Fruit fly (Drosophila melanogaster) whole organism: ENCODE data around the gene Gfat2.

Source experiments
- CG8478 ChIP-seq: fragments of >200 bp; optimal IDR thresholded peaks from 2 replicates; lab custom pipeline; 2018; ENCODE audit warnings: inconsistent platforms
- Dll ChIP-seq: fragments of >200 bp; optimal IDR thresholded peaks from 2 replicates; lab custom pipeline; 2017
- EcR ChIP-seq, 2 experiments: fragments of >200 bp; optimal IDR thresholded peaks; 2 replicates each; lab custom pipeline; 2017; ENCODE audit warnings: missing biosample characterization in 2 of 2, missing genetic modification characterization in 2 of 2, missing genetic modification reagents in 2 of 2
- pan ChIP-seq: fragments of >200 bp; optimal IDR thresholded peaks from 2 replicates; lab custom pipeline; 2017
- psq ChIP-seq: fragments of >200 bp; optimal IDR thresholded peaks from 2 replicates; lab custom pipeline; 2017
- usp ChIP-seq: fragments of >200 bp; optimal IDR thresholded peaks from 2 replicates; lab custom pipeline; 2017; ENCODE audit warnings: missing biosample characterization, missing genetic modification characterization, mixed read lengths

The Gfat2 gene

DNA sequence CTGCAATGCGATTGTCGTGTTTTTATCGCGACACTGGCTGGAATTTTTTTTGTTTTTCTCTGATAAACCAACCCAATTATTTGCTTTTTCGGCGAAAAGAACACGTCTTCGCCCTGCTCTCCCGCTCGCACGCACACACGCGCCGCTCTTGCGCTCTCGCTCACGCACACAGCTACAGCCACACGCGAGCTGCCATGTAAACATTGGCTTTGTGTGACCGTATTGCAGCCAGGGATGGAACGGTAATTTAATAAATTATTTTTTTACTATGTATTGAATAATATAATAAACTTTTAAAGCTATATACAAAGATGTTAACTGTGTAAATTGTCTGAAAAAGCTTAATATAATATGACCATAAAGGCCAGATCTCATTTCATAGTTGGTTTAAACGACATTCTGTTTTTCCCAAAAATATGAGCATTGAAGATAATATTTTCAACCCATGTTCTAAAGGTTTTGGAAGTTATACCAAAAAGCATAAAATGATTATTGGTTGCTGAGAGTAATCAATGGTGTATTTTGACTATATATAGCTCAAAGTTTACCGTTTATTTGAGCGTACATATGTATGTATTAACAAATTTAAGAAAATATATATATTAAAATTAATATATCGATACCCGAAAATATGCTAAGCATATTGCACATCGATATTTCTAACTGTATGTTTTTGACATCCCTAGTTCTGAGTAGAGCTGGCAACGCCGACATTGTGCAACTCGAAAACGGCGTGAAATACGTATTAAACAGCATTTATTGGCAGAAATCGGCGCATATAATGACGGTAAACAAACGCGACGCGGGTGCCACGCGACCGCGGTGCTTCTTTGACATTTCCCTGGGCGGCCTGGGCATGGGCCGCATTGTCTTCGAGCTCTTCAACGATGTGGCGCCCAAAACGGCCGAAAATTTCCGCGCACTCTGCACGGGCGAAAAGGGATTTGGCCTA is at the start of gene Gfat2, which contains the start of gene Moca-cyp:
Gene Gfat2 (minus strand): TSS at position 112 of the 952 bp plus-strand sequence.
Gene Moca-cyp (plus strand): TSS at position 681 of the 952 bp plus-strand sequence.
- peak; percentile 25 for TF ChIP-seq CG8478 (lab: Kevin White, UChicago)
- TF ChIP-seq psq, result no peak
- no peak for TF ChIP-seq EcR (GFP tag; optimal IDR thresholded peaks at IDR 0.05; lab: Kevin White, UChicago)
- TF ChIP-seq pan (lab: Kevin White, UChicago), result no peak
- TF ChIP-seq usp (GFP tag; lab: Kevin White, UChicago), result no peak
- TF ChIP-seq Dll (lab: Kevin White, UChicago), result peak; percentile 86

DNA sequence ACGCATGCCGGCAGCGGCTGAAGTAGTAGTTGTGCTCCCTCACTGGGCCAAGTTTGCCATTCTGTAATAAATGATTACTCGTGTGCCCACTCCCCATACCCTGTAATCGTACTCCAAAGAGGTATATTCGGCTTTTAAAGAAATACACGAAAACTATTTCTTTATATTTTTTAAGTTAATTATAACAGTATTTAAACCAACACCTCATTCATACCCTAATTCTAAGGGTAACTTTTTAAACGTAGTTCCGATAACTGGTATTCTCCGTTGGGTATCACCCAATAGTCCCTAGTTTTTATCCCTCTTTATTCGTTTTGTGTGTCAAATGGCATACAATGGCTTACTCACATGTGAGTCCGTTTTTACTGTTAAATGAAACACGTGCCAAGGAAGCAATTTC is 38.1 kb upstream of the Gfat2 start:
- TF ChIP-seq pan (lab: Kevin White, UChicago), result no peak
- TF ChIP-seq EcR (GFP tag; optimal IDR thresholded peaks at IDR 0.05; lab: Kevin White, UChicago), result no peak
- no peak for TF ChIP-seq usp (GFP tag; lab: Kevin White, UChicago)
- TF ChIP-seq psq, result no peak
- TF ChIP-seq Dll (lab: Kevin White, UChicago), result no peak
- no peak for TF ChIP-seq CG8478 (lab: Kevin White, UChicago)

DNA sequence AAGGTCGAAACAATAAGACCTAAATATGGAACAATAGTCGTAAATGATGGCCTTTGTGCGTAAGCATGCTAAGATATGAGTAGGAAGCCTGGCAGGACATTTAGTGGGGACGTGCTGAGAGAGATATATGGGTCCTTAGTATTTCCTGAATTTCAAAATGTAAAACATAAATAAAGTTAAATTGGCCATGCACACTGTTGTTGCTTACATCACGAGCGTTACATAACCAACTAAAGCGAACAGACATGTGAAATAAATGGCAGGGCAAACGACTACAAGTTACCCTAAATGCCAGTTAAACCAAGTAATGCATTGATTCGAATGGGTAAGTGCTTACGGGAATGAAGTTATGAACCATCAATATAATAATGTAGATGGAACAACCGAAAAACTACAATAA is 36.2 kb upstream of the Gfat2 start:
- TF ChIP-seq CG8478 (lab: Kevin White, UChicago) (no peak), psq (no peak), Dll (lab: Kevin White, UChicago) (no peak), pan (lab: Kevin White, UChicago) (no peak), usp (GFP tag; lab: Kevin White, UChicago) (no peak), EcR (GFP tag; optimal IDR thresholded peaks at IDR 0.05; lab: Kevin White, UChicago) (no peak)

DNA sequence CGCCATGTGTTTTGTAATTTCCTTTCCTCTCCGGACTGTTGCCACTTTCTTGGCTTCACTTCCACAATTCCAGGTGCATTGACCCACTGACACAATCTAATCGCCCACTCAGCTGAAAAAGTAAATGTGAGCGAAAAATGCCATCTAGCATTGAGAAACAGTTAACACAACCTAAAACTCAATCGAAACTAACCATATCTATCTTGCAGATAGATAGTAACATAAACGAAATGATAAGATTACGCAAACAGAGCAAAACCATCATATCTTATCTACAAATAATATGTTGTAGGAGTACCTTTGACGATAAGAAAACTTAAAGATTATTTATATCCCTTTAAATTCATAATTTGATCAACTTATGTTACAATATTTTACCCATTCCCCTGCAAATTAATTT is 20.0 kb upstream of the Gfat2 start:
- no peak for TF ChIP-seq EcR (GFP tag; optimal IDR thresholded peaks at IDR 0.05; lab: Kevin White, UChicago)
- no peak for TF ChIP-seq Dll (lab: Kevin White, UChicago)
- no peak for TF ChIP-seq pan (lab: Kevin White, UChicago)

DNA sequence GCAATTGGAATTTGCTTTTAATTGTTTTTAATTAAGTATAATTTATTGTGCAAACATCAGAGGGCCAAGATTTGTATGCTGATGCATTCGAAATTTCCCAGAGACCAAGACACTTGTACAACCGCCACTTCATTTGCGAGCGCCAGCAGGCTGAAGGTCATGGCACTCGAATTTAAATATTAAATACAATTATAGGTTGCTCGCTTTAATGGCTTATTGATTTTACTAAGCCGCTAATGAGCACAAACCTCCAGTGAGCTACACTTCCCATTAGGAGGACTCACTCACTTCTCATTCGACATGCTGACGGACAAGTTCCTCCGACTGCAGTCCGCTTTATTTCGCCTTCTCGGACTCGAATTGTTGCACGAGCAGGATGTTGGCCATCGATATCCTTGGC is 12.4 kb upstream of the Gfat2 start, which contains the start of gene Or98b:
Gene Or98b (plus strand): TSS at position 301 of the 400 bp plus-strand sequence.
- TF ChIP-seq CG8478 (lab: Kevin White, UChicago) (no peak), EcR (GFP tag; optimal IDR thresholded peaks at IDR 0.05; lab: Kevin White, UChicago) (no peak), psq (no peak), Dll (lab: Kevin White, UChicago) (no peak)

DNA sequence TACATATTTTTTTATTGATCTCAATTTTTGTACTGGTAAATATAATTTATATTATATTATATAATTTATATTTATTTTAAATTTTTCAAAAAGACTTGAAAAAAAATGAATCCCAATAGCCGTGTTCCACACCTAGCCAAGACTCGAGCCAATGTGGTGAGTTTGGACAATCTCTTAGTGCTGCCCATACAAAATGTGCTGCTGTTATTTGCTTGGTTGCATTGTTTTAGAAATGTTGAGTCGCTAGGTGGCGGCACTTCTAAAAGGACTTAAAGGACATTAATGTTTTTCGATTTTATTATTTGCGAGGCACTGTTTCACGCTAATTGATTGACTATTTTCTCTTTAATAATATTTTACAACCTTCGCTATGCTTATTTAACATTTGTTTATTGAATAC is 5.7 kb upstream of the Gfat2 start:
- TF ChIP-seq usp (GFP tag; lab: Kevin White, UChicago) (no peak), pan (lab: Kevin White, UChicago) (no peak), EcR (GFP tag; optimal IDR thresholded peaks at IDR 0.05; lab: Kevin White, UChicago) (no peak), Dll (lab: Kevin White, UChicago) (no peak), psq (no peak), CG8478 (lab: Kevin White, UChicago) (no peak)

DNA sequence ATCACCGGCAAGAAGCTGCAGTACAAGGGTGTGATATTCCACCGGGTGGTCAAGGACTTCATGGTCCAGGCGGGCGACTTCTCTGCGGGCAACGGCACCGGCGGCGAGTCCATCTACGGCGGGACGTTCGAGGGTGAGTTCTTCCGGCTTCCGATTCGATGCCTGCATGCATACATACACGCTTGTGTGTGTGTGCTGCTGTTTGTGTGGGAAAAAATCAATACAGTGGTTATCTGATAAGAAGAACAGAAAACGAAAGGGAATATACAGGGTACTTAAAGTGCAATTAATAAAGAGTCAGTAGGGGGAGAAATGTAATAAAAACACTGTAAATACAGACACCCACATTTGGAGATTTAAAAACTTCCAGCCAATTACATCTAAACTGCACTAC is 1.0 kb upstream of the Gfat2 start:
- TF ChIP-seq pan (lab: Kevin White, UChicago), result no peak
- no peak for TF ChIP-seq CG8478 (lab: Kevin White, UChicago)
- TF ChIP-seq psq, result no peak
- TF ChIP-seq usp (GFP tag; lab: Kevin White, UChicago), result no peak
- no peak for TF ChIP-seq EcR (GFP tag; optimal IDR thresholded peaks at IDR 0.05; lab: Kevin White, UChicago)
- TF ChIP-seq Dll (lab: Kevin White, UChicago), result no peak

DNA sequence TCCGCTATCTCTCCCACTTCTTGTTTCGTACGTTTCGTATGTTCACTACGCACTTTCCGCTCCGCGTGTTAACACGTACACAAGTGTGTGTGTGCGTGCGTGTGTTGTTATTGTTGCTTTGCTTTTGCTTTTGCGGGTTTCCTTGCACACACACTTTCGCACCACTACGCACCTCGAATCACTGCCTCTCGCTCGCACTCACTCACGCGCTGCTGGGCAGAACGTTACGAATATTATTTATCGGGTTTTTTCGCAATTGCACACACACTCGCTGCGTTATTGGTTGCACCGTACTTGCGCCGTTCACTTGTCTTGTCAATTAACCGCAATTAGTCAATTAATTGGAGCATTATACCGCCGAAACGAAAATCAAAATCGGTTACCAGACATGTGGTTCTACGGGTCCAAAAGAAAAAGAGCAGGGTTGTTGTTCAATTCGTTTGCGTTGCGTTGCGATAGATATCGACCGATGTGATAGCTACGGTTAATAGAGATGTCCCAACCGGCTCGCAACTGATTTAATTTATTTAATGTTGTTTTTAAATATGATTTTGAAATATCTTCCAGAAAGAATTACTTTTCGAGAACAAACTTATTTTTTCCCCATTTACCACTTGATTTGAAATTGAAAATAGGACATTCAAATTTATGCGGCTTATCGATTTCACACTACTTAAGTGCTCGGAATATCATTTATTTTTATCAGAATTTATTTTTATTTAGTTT is 3.4 kb downstream of the Gfat2 start, which contains the start of gene larp:
Gene larp (minus strand): TSS at position 395 of the 726 bp plus-strand sequence.
- no peak for TF ChIP-seq psq
- TF ChIP-seq CG8478 (lab: Kevin White, UChicago), result peak; percentile 13

DNA sequence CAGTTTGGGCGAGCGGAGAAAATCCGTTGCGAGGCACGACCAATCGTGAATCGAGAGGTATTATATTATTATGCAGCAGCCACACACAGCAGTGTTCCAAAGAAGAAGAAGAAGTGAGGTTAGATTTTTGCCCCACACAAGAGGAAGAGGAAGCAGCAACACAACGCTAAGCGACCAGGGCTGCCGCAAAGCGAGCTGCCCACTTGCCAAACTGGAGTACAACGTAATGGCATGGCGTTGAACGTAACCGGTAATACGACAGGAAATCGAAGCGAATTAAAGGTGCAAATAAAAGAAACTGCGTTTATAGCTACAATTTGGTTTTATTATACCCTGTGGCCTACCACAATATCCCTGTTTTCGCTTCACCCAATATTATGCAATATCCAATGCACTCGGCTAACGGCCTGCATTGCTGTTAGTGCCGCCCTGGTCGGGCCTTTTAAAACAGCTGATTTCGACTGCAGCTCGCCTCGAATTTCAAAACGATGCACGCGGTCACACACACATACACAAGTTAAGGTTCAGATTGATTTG is 4.0 kb downstream of the Gfat2 start:
- TF ChIP-seq CG8478 (lab: Kevin White, UChicago) (no peak), Dll (lab: Kevin White, UChicago) (no peak), pan (lab: Kevin White, UChicago) (no peak), EcR (GFP tag; optimal IDR thresholded peaks at IDR 0.05; lab: Kevin White, UChicago) (no peak), psq (no peak), usp (GFP tag; lab: Kevin White, UChicago) (no peak)

DNA sequence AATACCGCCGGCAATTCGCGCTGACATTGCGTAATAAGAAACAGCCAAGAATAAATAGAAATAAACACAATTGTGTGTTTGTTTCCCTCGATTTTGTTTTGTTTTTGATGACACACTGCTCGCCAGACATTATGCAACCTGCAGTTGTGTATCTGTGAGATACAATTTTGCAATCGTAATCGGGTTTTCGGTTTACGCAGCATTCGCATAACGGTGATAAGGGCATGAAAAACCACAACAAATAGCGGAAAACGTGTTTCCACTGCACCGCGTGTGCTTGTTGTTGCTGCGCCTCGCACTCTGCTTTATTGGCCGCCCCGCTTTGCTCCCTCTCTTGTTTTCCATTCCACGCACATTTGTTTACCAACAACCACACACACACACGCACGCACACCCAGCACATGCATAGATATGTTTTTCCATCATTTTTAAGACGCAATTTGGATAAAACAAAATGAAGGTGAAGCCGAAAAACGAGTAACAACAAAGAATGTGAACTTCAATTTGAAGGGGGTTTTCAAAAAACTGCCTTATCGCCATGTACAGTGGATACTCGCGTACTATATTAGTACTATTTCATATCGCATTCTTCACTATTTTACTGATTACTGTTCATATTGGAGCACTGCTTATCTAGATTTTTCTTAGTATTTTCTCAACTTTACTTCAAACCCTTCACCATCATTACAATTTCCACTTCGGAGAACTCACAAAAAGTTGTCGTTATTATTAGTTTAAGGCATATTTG is 6.7 kb downstream of the Gfat2 start:
- TF ChIP-seq pan (lab: Kevin White, UChicago) (no peak), EcR (GFP tag; optimal IDR thresholded peaks at IDR 0.05; lab: Kevin White, UChicago) (no peak), usp (GFP tag; lab: Kevin White, UChicago) (no peak), psq (no peak), Dll (lab: Kevin White, UChicago) (no peak), CG8478 (lab: Kevin White, UChicago) (no peak)
